Worm (Caenorhabditis elegans) whole organism, early embryonic: Measurements from ENCODE around the gene srg-46.

Source experiments
- B0310.2 ChIP-seq: sonication (generic microtip); optimal IDR thresholded peaks from 2 replicates; lab custom pipeline; 2016; ENCODE audit warnings: mild to moderate bottlenecking, missing genetic modification characterization, missing compliant biosample characterization
- ama-1 ChIP-seq: fragments of 150-350 bp; optimal IDR thresholded peaks from 2 replicates; lab custom pipeline; 2014
- ceh-13 ChIP-seq: fragments of 200-800 bp; sonication (Bioruptor generic); optimal IDR thresholded peaks from 2 replicates; lab custom pipeline; 2018; ENCODE audit warnings: mild to moderate bottlenecking, missing genetic modification characterization, missing compliant biosample characterization
- ets-7 ChIP-seq: sonication (generic microtip); optimal IDR thresholded peaks from 2 replicates; lab custom pipeline; 2016; ENCODE audit warnings: missing genotype, missing genetic modification characterization, missing compliant biosample characterization
- flt-1 ChIP-seq: fragments of 200-800 bp; sonication (Bioruptor generic); IDR thresholded peaks from 2 replicates; pipeline ENCODE4 v1.3.6; 2022; ENCODE audit warnings: missing genetic modification characterization, missing compliant biosample characterization
- hmg-4 ChIP-seq: fragments of 200-800 bp; sonication (Bioruptor generic); optimal IDR thresholded peaks from 2 replicates; lab custom pipeline; 2018; ENCODE audit warnings: mild to moderate bottlenecking, missing genetic modification characterization, missing compliant biosample characterization
- pes-1 ChIP-seq: fragments of 200-800 bp; sonication (Bioruptor generic); IDR thresholded peaks from 2 replicates; pipeline ENCODE4 v1.3.6; 2022; ENCODE audit warnings: missing genetic modification reagents, missing genetic modification characterization, missing compliant biosample characterization
- scrt-1 ChIP-seq: fragments of 200-800 bp; sonication (Bioruptor generic); IDR thresholded peaks from 2 replicates; pipeline ENCODE4 v1.3.6; 2022; ENCODE audit warnings: missing genetic modification characterization, missing compliant biosample characterization
- sea-1 ChIP-seq: fragments of 200-800 bp; sonication (Bioruptor generic); conservative IDR thresholded peaks from 2 replicates; pipeline ENCODE4 v1.3.6; 2022; ENCODE audit warnings: missing genetic modification characterization, missing compliant biosample characterization
- tbx-11 ChIP-seq: fragments of 200-800 bp; sonication (Bioruptor generic); IDR thresholded peaks from 2 replicates; pipeline ENCODE4 v1.3.6; 2022; ENCODE audit warnings: missing genetic modification characterization, missing compliant biosample characterization
- tra-4 ChIP-seq: sonication (generic microtip); optimal IDR thresholded peaks from 2 replicates; lab custom pipeline; 2017; ENCODE audit warnings: missing genetic modification characterization, missing compliant biosample characterization

DNA sequence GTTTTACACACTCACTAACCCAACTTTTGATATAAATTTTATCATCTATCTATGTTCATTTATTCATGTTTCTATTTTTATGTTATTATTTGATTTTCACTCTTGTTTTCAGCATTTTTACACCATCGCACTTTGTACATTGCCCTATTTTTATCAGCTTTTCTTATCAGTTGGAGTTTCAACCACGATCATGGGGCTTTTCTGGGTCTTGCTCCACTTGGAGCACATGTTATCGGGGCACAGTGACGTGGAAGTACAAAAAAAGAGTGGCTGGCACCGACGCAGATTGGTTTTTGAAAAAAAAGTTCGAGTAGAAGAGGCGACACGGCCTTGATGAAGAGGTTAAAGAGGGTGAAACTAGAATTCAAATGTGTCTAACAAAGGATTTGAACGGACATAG, 13.6 kb downstream of the srg-46 start:
- TF ChIP-seq ets-7 (tag; lab: Kevin White, UChicago): no peak
- no peak for TF ChIP-seq tra-4 (tag; lab: Kevin White, UChicago)
- no peak for TF ChIP-seq ama-1 (lab: Kevin White, UChicago)
- no peak for TF ChIP-seq flt-1 (GFP tag; lab: Robert Waterston, UW)
- no peak for TF ChIP-seq tbx-11
- TF ChIP-seq pes-1: no peak
- no peak for TF ChIP-seq sea-1 (GFP tag; lab: Robert Waterston, UW)
- TF ChIP-seq ceh-13: no peak
- no peak for TF ChIP-seq scrt-1 (GFP tag; lab: Robert Waterston, UW)
- no peak for TF ChIP-seq B0310.2 (tag; lab: Kevin White, UChicago)
- TF ChIP-seq hmg-4 (GFP tag; lab: Kevin White, UChicago): no peak
